Worm (Caenorhabditis elegans): ENCODE measurements around the gene elt-6.
A peak's percentile ranks its signal among the peaks of the same experiment; 100 is the strongest.

elt-6 gene

ce11 chrIV:1923722-1924121, 5.9 kb downstream of the elt-6 start, which contains the start of gene denn-4:
TSS of gene denn-4 (plus strand) at chrIV:1924001.
- TF ChIP-seq mdl-1 (tag; optimal IDR thresholded peaks at IDR 0.05) (no peak), fos-1 (tag; optimal IDR thresholded peaks at IDR 0.05) (no peak), dmd-4 (tag; optimal IDR thresholded peaks at IDR 0.05) (no peak), alr-1 (tag; optimal IDR thresholded peaks at IDR 0.05) (no peak), ztf-1 (GFP tag; conservative IDR thresholded peaks at IDR 0.05) (no peak), Y55F3AM.14 (GFP tag; optimal IDR thresholded peaks at IDR 0.05) (no peak), lsy-2 (tag; optimal IDR thresholded peaks at IDR 0.05) (peak in 1 of 2 experiments; percentile 52), sma-9 (GFP tag; optimal IDR thresholded peaks at IDR 0.05) (no peak), sma-9 (tag; optimal IDR thresholded peaks at IDR 0.05) (no peak), nhr-77 (tag; optimal IDR thresholded peaks at IDR 0.05) (no peak), nhr-10 (tag; optimal IDR thresholded peaks at IDR 0.05) (no peak), ceh-16 (tag; optimal IDR thresholded peaks at IDR 0.05) (no peak), peb-1 (tag; optimal IDR thresholded peaks at IDR 0.05) (no peak), nhr-21 (tag; optimal IDR thresholded peaks at IDR 0.05) (no peak), unc-39 (tag; optimal IDR thresholded peaks at IDR 0.05) (no peak), ama-1 (optimal IDR thresholded peaks at IDR 0.05) (no peak), ztf-11 (tag; optimal IDR thresholded peaks at IDR 0.05) (no peak), F13H6.1 (tag; optimal IDR thresholded peaks at IDR 0.05) (no peak), crh-2 (tag; optimal IDR thresholded peaks at IDR 0.05) (no peak), nhr-129 (tag; optimal IDR thresholded peaks at IDR 0.05) (peak; percentile 1), mbf-1 (tag; optimal IDR thresholded peaks at IDR 0.05) (no peak), unc-55 (GFP tag; optimal IDR thresholded peaks at IDR 0.05) (peak; percentile 25), nhr-12 (tag; optimal IDR thresholded peaks at IDR 0.05) (no peak), snpc-4 (tag; optimal IDR thresholded peaks at IDR 0.05) (no peak), egl-27 (tag; optimal IDR thresholded peaks at IDR 0.05) (no peak), lin-39 (tag; optimal IDR thresholded peaks at IDR 0.05) (no peak), lin-13 (GFP tag; optimal IDR thresholded peaks at IDR 0.05) (no peak), aly-2 (tag; optimal IDR thresholded peaks at IDR 0.05) (no peak), nhr-25 (tag; optimal IDR thresholded peaks at IDR 0.05) (no peak), C34F6.9 (tag; optimal IDR thresholded peaks at IDR 0.05) (peak; percentile 29), elt-1 (tag; optimal IDR thresholded peaks at IDR 0.05) (no peak), sem-4 (tag; optimal IDR thresholded peaks at IDR 0.05) (no peak)

ce11 chrIV:1924178-1924577, 6.4 kb downstream of the elt-6 start:
- TF ChIP-seq aly-2 (tag; optimal IDR thresholded peaks at IDR 0.05) (no peak), lsy-2 (tag; optimal IDR thresholded peaks at IDR 0.05) (no peak), nhr-12 (tag; optimal IDR thresholded peaks at IDR 0.05) (no peak), ztf-1 (GFP tag; conservative IDR thresholded peaks at IDR 0.05) (no peak), ceh-16 (tag; optimal IDR thresholded peaks at IDR 0.05) (no peak), ztf-4 (tag; optimal IDR thresholded peaks at IDR 0.05) (no peak), nhr-237 (tag; optimal IDR thresholded peaks at IDR 0.05) (no peak), C34F6.9 (tag; optimal IDR thresholded peaks at IDR 0.05) (no peak), nhr-25 (tag; optimal IDR thresholded peaks at IDR 0.05) (no peak), zag-1 (tag; optimal IDR thresholded peaks at IDR 0.05) (no peak), nhr-129 (tag; optimal IDR thresholded peaks at IDR 0.05) (no peak), nhr-21 (tag; optimal IDR thresholded peaks at IDR 0.05) (no peak), gmeb-1 (tag; optimal IDR thresholded peaks at IDR 0.05) (no peak), lin-11 (tag; optimal IDR thresholded peaks at IDR 0.05) (no peak), ama-1 (optimal IDR thresholded peaks at IDR 0.05) (no peak), fos-1 (tag; optimal IDR thresholded peaks at IDR 0.05) (no peak), elt-3 (tag; optimal IDR thresholded peaks at IDR 0.05) (no peak), egl-27 (tag; optimal IDR thresholded peaks at IDR 0.05) (no peak)

DNA sequence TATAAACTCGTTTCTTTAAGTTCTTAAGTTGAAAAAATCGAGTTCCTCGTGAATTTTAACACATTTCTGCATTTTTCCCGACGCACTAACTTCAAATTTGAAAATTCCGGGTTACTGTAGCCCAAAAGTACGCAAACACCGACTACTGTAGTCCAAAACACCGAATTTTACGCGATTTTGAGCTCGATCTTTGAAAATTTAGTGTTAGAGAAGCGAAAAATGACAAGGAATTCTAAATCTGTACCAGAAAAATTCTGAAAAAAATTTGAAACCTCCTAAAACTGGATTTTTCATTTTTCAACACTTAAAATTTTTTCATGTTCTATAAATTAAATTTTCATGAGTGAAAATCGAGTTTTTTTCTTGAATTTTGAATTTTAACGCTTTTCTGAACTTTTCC, 27.4 kb downstream of the elt-6 start:
- TF ChIP-seq unc-39 (tag; optimal IDR thresholded peaks at IDR 0.05) (no peak), nhr-129 (tag; optimal IDR thresholded peaks at IDR 0.05) (no peak), dmd-4 (tag; optimal IDR thresholded peaks at IDR 0.05) (no peak), blmp-1 (tag; optimal IDR thresholded peaks at IDR 0.05; ENCODE audit: insufficient read depth) (no peak), ztf-4 (tag; optimal IDR thresholded peaks at IDR 0.05) (no peak), sem-4 (tag; optimal IDR thresholded peaks at IDR 0.05) (no peak), nhr-12 (tag; optimal IDR thresholded peaks at IDR 0.05) (no peak), gmeb-1 (tag; optimal IDR thresholded peaks at IDR 0.05) (no peak), ztf-11 (tag; optimal IDR thresholded peaks at IDR 0.05) (no peak), F13H6.1 (tag; optimal IDR thresholded peaks at IDR 0.05) (no peak), nhr-11 (tag; optimal IDR thresholded peaks at IDR 0.05) (no peak), lin-11 (tag; optimal IDR thresholded peaks at IDR 0.05) (no peak)

All from whole organism, L2 larva.